Fruit fly (Drosophila melanogaster): Measurements from ENCODE around the gene CG8036.
A peak's percentile ranks its signal among the peaks of the same experiment; 100 is the strongest.

The CG8036 gene

DNA sequence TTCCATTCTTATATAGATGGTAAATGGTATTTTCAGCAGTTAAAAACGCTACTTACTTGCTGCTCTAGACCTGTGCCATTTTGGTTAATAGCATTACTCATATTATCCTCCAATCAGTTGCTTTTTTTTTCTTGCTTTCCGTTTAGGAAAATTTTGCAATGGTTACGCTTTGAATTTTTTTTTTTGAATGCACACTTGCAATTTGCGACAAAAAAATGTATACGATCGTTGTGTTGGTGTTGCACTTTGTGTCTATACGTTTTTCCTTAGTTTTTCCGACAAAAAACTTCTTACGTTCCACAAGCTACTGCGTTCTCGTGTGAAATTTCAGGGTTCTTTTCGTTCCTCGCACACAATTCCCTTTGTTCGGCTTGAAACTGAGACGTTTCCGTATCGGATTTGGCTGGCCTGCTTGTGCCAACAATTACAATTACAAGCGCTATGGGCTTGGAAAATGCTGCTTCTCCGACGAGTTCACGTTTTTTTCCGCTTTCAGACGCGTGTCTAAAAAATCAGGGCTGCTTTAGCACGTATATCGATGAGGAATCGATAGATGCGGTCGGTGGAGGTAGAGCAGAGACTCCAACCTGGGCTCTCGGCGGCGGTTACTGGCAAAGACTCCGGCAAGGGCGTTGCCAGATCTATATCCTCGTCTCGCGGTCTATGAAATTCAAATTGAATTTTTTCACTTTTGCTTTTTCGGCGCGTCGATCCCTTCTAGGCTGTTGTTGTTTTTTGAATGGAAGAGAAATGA, 7.6 kb upstream of the CG8036 start (continued):
- TF ChIP-seq CG2120 (GFP tag; optimal IDR thresholded peaks at IDR 0.05) = peak; percentile 42
- peak; percentile 29 for TF ChIP-seq zfh2 (GFP tag; optimal IDR thresholded peaks at IDR 0.05)
- TF ChIP-seq CG15269 (tag; optimal IDR thresholded peaks at IDR 0.05) = peak; percentile 37
- TF ChIP-seq yki (optimal IDR thresholded peaks at IDR 0.05) = no peak
- TF ChIP-seq Doc2 (GFP tag; IDR thresholded peaks at IDR 0.05) = no peak
- peak; percentile 81 for TF ChIP-seq jumu (GFP tag; optimal IDR thresholded peaks at IDR 0.05)
- no peak for TF ChIP-seq en (GFP tag; optimal IDR thresholded peaks at IDR 0.05)
- TF ChIP-seq al (GFP tag; IDR thresholded peaks at IDR 0.05) = no peak
- peak; percentile 56 for TF ChIP-seq chm (GFP tag; IDR thresholded peaks at IDR 0.05)
- peak; percentile 40 for TF ChIP-seq CG2875 (GFP tag; optimal IDR thresholded peaks at IDR 0.05)
- TF ChIP-seq B-H2 (GFP tag; optimal IDR thresholded peaks at IDR 0.05) = peak; percentile 67
- peak; percentile 83 for TF ChIP-seq lab (GFP tag; optimal IDR thresholded peaks at IDR 0.05)
- TF ChIP-seq CG12942 (GFP tag; optimal IDR thresholded peaks at IDR 0.05) = peak; percentile 30
- peak; percentile 38 for TF ChIP-seq twi (tag; optimal IDR thresholded peaks at IDR 0.05)
- TF ChIP-seq CG3065 (GFP tag; optimal IDR thresholded peaks at IDR 0.05) = peak; percentile 45
- TF ChIP-seq CG18011 (GFP tag; optimal IDR thresholded peaks at IDR 0.05) = peak; percentile 22
- TF ChIP-seq Adf1 (GFP tag; IDR thresholded peaks at IDR 0.05) = peak; percentile 66
- TF ChIP-seq CG43689 (GFP tag; IDR thresholded peaks at IDR 0.05) = no peak
- TF ChIP-seq pb (GFP tag; optimal IDR thresholded peaks at IDR 0.05) = no peak
- no peak for TF ChIP-seq CG1832 (GFP tag; optimal IDR thresholded peaks at IDR 0.05)
- TF ChIP-seq vnd (GFP tag; IDR thresholded peaks at IDR 0.05; ENCODE audit: partially characterized antibody) = peak; percentile 75
- no peak for TF ChIP-seq Gsc (GFP tag; IDR thresholded peaks at IDR 0.05)
- peak; percentile 96 for TF ChIP-seq amos (GFP tag; IDR thresholded peaks at IDR 0.05; ENCODE audit: partially characterized antibody)
- no peak for TF ChIP-seq Drgx (GFP tag; IDR thresholded peaks at IDR 0.05)
- peak in 1 of 3 experiments; percentile 59 for TF ChIP-seq Stat92E (GFP tag; optimal IDR thresholded peaks at IDR 0.05)
- no peak for TF ChIP-seq CG6654 (GFP tag; optimal IDR thresholded peaks at IDR 0.05)
- no peak for TF ChIP-seq Sox100B (GFP tag; optimal IDR thresholded peaks at IDR 0.05)
- no peak for TF ChIP-seq CG8089 (GFP tag; optimal IDR thresholded peaks at IDR 0.05)
- no peak for TF ChIP-seq Mrtf (GFP tag; IDR thresholded peaks at IDR 0.05)
- no peak for TF ChIP-seq CkIIα-i1 (GFP tag; IDR thresholded peaks at IDR 0.05)
- TF ChIP-seq zfh1 (GFP tag; IDR thresholded peaks at IDR 0.05) = no peak
- TF ChIP-seq CG17328 (GFP tag; IDR thresholded peaks at IDR 0.05) = peak; percentile 60
- peak; percentile 49 for TF ChIP-seq CG12299 (tag; optimal IDR thresholded peaks at IDR 0.05)
- TF ChIP-seq Ada2b (GFP tag; IDR thresholded peaks at IDR 0.05) = 0 out of 2 replicates have a peak, but pooled peaks have one; percentile 17
- TF ChIP-seq tll (GFP tag; optimal IDR thresholded peaks at IDR 0.05) = peak in 1 of 2 experiments; percentile 20
- TF ChIP-seq ato (GFP tag; IDR thresholded peaks at IDR 0.05; ENCODE audit: partially characterized antibody) = peak; percentile 88
- peak; percentile 66 for TF ChIP-seq CG9932 (GFP tag; IDR thresholded peaks at IDR 0.05)
- TF ChIP-seq ken (GFP tag; IDR thresholded peaks at IDR 0.05) = peak; percentile 77
- TF ChIP-seq Atf3 (GFP tag; optimal IDR thresholded peaks at IDR 0.05) = no peak
- peak; percentile 75 for TF ChIP-seq Mad (GFP tag; optimal IDR thresholded peaks at IDR 0.05)
- peak; percentile 80; the same call in 2 of the 3 replicates for TF ChIP-seq Dbx (GFP tag; IDR thresholded peaks at IDR 0.05)
- TF ChIP-seq exex (tag; optimal IDR thresholded peaks at IDR 0.05) = no peak
- peak; percentile 83 for TF ChIP-seq Rfx (GFP tag; IDR thresholded peaks at IDR 0.05)
- TF ChIP-seq Sox102F (GFP tag; optimal IDR thresholded peaks at IDR 0.05) = no peak
- TF ChIP-seq CG9727 (GFP tag; optimal IDR thresholded peaks at IDR 0.05) = peak; percentile 38
- TF ChIP-seq CG15011 (GFP tag; optimal IDR thresholded peaks at IDR 0.05) = no peak
- TF ChIP-seq CG18764 (GFP tag; optimal IDR thresholded peaks at IDR 0.05) = peak; percentile 16
- TF ChIP-seq CG13287 (GFP tag; IDR thresholded peaks at IDR 0.05; ENCODE audit: partially characterized antibody) = peak; percentile 88
- no peak for TF ChIP-seq cato (GFP tag; optimal IDR thresholded peaks at IDR 0.05; ENCODE audit: borderline replicate concordance)

Data from whole organism, embryonic.